Worm (Caenorhabditis elegans) whole organism, late embryonic: ENCODE measurements around the gene Y46B2A.4.

Experiments
- ama-1 ChIP-seq: fragments of 150-350 bp; optimal IDR thresholded peaks from 2 replicates; lab custom pipeline; 2014
- ceh-9 ChIP-seq: sonication (generic microtip); optimal IDR thresholded peaks from 2 replicates; lab custom pipeline; 2016; ENCODE audit warnings: mild to moderate bottlenecking, missing genetic modification characterization, inconsistent platforms, missing compliant biosample characterization
- dve-1 ChIP-seq: sonication (generic microtip); optimal IDR thresholded peaks from 2 replicates; lab custom pipeline; 2017; ENCODE audit warnings: antibody characterized with exemption, mild to moderate bottlenecking, missing genetic modification characterization, missing compliant biosample characterization
- elt-2 ChIP-seq: sonication (generic microtip); optimal IDR thresholded peaks from 2 replicates; lab custom pipeline; 2016; ENCODE audit warnings: missing genetic modification reagents, missing genetic modification characterization, missing compliant biosample characterization
- fkh-10 ChIP-seq: fragments of 150-350 bp; optimal IDR thresholded peaks from 2 replicates; lab custom pipeline; 2014; ENCODE audit warnings: missing biosample characterization, missing genetic modification reagents, missing genetic modification characterization
- lin-11 ChIP-seq: fragments of 200-800 bp; sonication (Bioruptor generic); optimal IDR thresholded peaks from 2 replicates; lab custom pipeline; 2018; ENCODE audit warnings: mild to moderate bottlenecking, missing genetic modification characterization, missing compliant biosample characterization
- mec-3 ChIP-seq: sonication (generic microtip); optimal IDR thresholded peaks from 2 replicates; lab custom pipeline; 2016; ENCODE audit warnings: borderline replicate concordance, missing genetic modification characterization, missing compliant biosample characterization
- npax-4 ChIP-seq: sonication (generic microtip); optimal IDR thresholded peaks from 2 replicates; lab custom pipeline; 2016; ENCODE audit warnings: missing genetic modification characterization, missing compliant biosample characterization
- pha-4 ChIP-seq: fragments of 150-350 bp; optimal IDR thresholded peaks from 2 replicates; lab custom pipeline; 2018; ENCODE audit warnings: missing biosample characterization, missing genetic modification reagents, missing genetic modification characterization
- pqm-1 ChIP-seq: sonication (generic microtip); optimal IDR thresholded peaks from 2 replicates; lab custom pipeline; 2016; ENCODE audit warnings: missing genetic modification characterization, missing compliant biosample characterization
- pros-1 ChIP-seq: fragments of 150-350 bp; optimal IDR thresholded peaks from 2 replicates; lab custom pipeline; 2014; ENCODE audit warnings: missing biosample characterization, missing genetic modification reagents, missing genetic modification characterization
- sox-2 ChIP-seq: fragments of 200-800 bp; sonication (Bioruptor generic); IDR thresholded peaks from 2 replicates; pipeline ENCODE4 v1.3.6; 2022; ENCODE audit warnings: missing genetic modification reagents, missing genetic modification characterization, missing compliant biosample characterization
- syd-9 ChIP-seq: sonication (generic microtip); optimal IDR thresholded peaks from 2 replicates; lab custom pipeline; 2016; ENCODE audit warnings: mild to moderate bottlenecking, missing genetic modification characterization, moderate library complexity, missing compliant biosample characterization
- tbx-2 ChIP-seq: sonication (generic microtip); optimal IDR thresholded peaks from 2 replicates; lab custom pipeline; 2016; ENCODE audit warnings: missing genetic modification characterization, missing compliant biosample characterization

DNA sequence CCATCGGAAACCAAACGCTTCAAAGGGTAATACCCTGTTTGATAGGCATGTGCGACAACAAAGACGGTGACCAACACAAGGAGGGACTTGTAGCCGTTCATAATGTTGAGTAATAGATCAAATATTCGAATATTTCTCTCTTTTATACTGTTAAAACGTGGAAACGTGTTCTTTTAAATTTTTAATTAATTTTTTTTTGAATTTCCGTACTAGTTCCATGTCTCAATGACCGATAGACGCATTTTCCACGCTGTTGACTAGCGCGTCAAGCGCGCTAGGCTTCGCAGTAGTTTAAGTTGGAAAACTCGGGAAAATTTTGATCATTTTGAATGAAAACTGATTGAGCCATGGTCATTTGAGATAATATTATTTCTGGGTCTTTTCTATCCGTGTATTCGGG lies 5.1 kb downstream of the Y46B2A.4 start, which contains the start of gene Y46B2A.3:
- TF ChIP-seq pqm-1 (tag; lab: Kevin White, UChicago) (no peak), syd-9 (tag; lab: Kevin White, UChicago) (no peak), lin-11 (tag; lab: Kevin White, UChicago) (no peak), dve-1 (tag; lab: Kevin White, UChicago) (no peak), ama-1 (lab: Kevin White, UChicago) (no peak), pha-4 (tag; lab: Kevin White, UChicago) (no peak), fkh-10 (GFP tag; lab: Kevin White, UChicago) (no peak), sox-2 (no peak), npax-4 (tag; lab: Kevin White, UChicago) (no peak), tbx-2 (tag; lab: Kevin White, UChicago) (no peak), pros-1 (tag; lab: Kevin White, UChicago) (no peak), ceh-9 (tag; lab: Kevin White, UChicago) (no peak), elt-2 (tag; lab: Kevin White, UChicago) (no peak), mec-3 (tag; lab: Kevin White, UChicago) (no peak)
